Fruit fly (Drosophila melanogaster) Kc167 (cell line): ENCODE results near the gene snRNP-U1-C.

Source experiments
- Myc ChIP-seq: fragments of >200 bp; optimal IDR thresholded peaks from 2 replicates; lab custom pipeline; 2017; ENCODE audit warnings: missing external identifiers
- Sin3A ChIP-seq: fragments of >200 bp; optimal IDR thresholded peaks from 2 replicates; lab custom pipeline; 2018; ENCODE audit warnings: missing external identifiers
- psq ChIP-seq: fragments of >200 bp; optimal IDR thresholded peaks from 2 replicates; lab custom pipeline; 2017; ENCODE audit warnings: missing external identifiers
- ttk ChIP-seq: sonication (Bioruptor generic); optimal IDR thresholded peaks from 2 replicates; lab custom pipeline; 2017; ENCODE audit warnings: missing external identifiers

DNA sequence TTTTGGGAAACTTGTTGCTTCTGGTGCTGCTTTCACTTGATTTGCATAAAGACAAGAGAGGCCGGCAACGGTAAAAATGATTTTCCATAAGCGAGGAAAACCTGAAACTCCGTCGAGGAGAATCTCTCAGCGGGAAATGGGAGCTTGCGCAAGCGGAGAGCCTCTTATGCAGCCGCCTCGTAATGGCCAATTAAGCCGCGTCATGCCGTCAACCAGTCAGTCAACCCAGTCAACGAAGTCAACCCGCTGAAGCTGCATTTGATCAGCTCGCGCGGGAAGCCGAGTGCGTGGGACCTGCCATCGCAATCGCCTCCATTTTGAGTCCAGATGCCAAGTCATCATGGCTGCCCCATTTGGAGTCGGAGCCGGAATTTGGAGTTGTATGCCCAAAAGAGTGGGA lies 9.7 kb upstream of the snRNP-U1-C start:
- no peak for TF ChIP-seq Myc (lab: Kevin White, UChicago)
- TF ChIP-seq Sin3A (lab: Kevin White, UChicago), result no peak
- no peak for TF ChIP-seq psq (lab: Kevin White, UChicago)
- TF ChIP-seq ttk, result no peak
